Fruit fly (Drosophila melanogaster) whole organism, embryonic: ENCODE results near the gene ssp3.

Experiments
- Ada2b ChIP-seq: fragments of 200-800 bp; sonication (Bioruptor generic); IDR thresholded peaks from 2 replicates; pipeline ENCODE4 v1.3.6; 2022; ENCODE audit warnings: missing biosample characterization, missing genetic modification characterization
- C15 ChIP-seq: fragments of 200-800 bp; sonication (Bioruptor generic); IDR thresholded peaks from 3 replicates; pipeline ENCODE4 v1.3.6; 2022; ENCODE audit warnings: missing biosample characterization, missing genetic modification characterization
- CG10979 ChIP-seq: fragments of 200-800 bp; sonication (Bioruptor generic); optimal IDR thresholded peaks from 2 replicates; lab custom pipeline; 2018; ENCODE audit warnings: missing biosample characterization, mild to moderate bottlenecking, missing genetic modification characterization, moderate library complexity
- CG11560 ChIP-seq: fragments of 200-800 bp; sonication (Bioruptor generic); IDR thresholded peaks from 3 replicates; pipeline ENCODE4 v1.3.6; 2022; ENCODE audit warnings: missing biosample characterization, missing genetic modification characterization
- CG11723 ChIP-seq: fragments of 200-800 bp; sonication (Bioruptor generic); optimal IDR thresholded peaks from 2 replicates; lab custom pipeline; 2017; ENCODE audit warnings: missing biosample characterization, mild to moderate bottlenecking, missing genetic modification characterization
- CG12744 ChIP-seq: fragments of 200-800 bp; sonication (Bioruptor generic); optimal IDR thresholded peaks from 2 replicates; lab custom pipeline; 2016; ENCODE audit warnings: missing biosample characterization, missing genetic modification characterization
- CG12769 ChIP-seq: fragments of 200-800 bp; sonication (Bioruptor generic); optimal IDR thresholded peaks from 2 replicates; lab custom pipeline; 2019; ENCODE audit warnings: missing biosample characterization, mild to moderate bottlenecking, missing genetic modification characterization, moderate library complexity
- CG15011 ChIP-seq: fragments of 200-800 bp; sonication (Bioruptor generic); optimal IDR thresholded peaks from 3 replicates; lab custom pipeline; 2018; ENCODE audit warnings: missing biosample characterization, mild to moderate bottlenecking, missing genetic modification characterization
- CG1647 ChIP-seq: fragments of 200-800 bp; sonication (Bioruptor generic); optimal IDR thresholded peaks from 3 replicates; lab custom pipeline; 2016; ENCODE audit warnings: missing biosample characterization, missing genetic modification characterization
- CG16863 ChIP-seq: fragments of 200-800 bp; sonication (Bioruptor generic); optimal IDR thresholded peaks from 3 replicates; lab custom pipeline; 2016; ENCODE audit warnings: missing biosample characterization, missing genetic modification characterization
- CG18011 ChIP-seq: fragments of 200-800 bp; sonication (Bioruptor generic); optimal IDR thresholded peaks from 2 replicates; lab custom pipeline; 2017; ENCODE audit warnings: missing biosample characterization, missing genetic modification characterization, mild to moderate bottlenecking, moderate library complexity, missing genotype
- CG18476 ChIP-seq: fragments of 200-800 bp; sonication (Bioruptor generic); optimal IDR thresholded peaks from 2 replicates; lab custom pipeline; 2016; ENCODE audit warnings: missing biosample characterization, mild to moderate bottlenecking, missing genetic modification characterization
- CG34422 ChIP-seq: fragments of 200-800 bp; sonication (Bioruptor generic); IDR thresholded peaks from 3 replicates; pipeline ENCODE4 v1.3.6; 2022; ENCODE audit warnings: missing biosample characterization, missing genetic modification characterization
- CG3726 ChIP-seq: fragments of 200-800 bp; sonication (Bioruptor generic); IDR thresholded peaks from 3 replicates; pipeline ENCODE4, ENCODE4 v1.3.6; 2022; ENCODE audit warnings: missing biosample characterization, missing genetic modification characterization
- CG4424 ChIP-seq: fragments of 200-800 bp; sonication (Bioruptor generic); optimal IDR thresholded peaks from 3 replicates; lab custom pipeline; 2016; ENCODE audit warnings: missing biosample characterization, missing genetic modification characterization
- CG4707 ChIP-seq: fragments of 200-800 bp; sonication (Bioruptor generic); optimal IDR thresholded peaks from 2 replicates; lab custom pipeline; 2018; ENCODE audit warnings: missing biosample characterization, mild to moderate bottlenecking, missing genetic modification characterization, moderate library complexity
- CG5953 ChIP-seq: fragments of 200-800 bp; sonication (Bioruptor generic); IDR thresholded peaks from 2 replicates; pipeline ENCODE4 v1.3.6; 2022; ENCODE audit warnings: missing biosample characterization, missing genetic modification characterization
- CG6254 ChIP-seq: fragments of 200-800 bp; sonication (Bioruptor generic); optimal IDR thresholded peaks from 3 replicates; lab custom pipeline; 2017; ENCODE audit warnings: mild to moderate bottlenecking, missing biosample characterization, missing genetic modification reagents, missing genetic modification characterization
- CG8359 ChIP-seq: fragments of 200-800 bp; sonication (Bioruptor generic); optimal IDR thresholded peaks from 2 replicates; lab custom pipeline; 2017; ENCODE audit warnings: missing biosample characterization, mild to moderate bottlenecking, missing genetic modification characterization, borderline replicate concordance
- CG8478 ChIP-seq: fragments of >200 bp; optimal IDR thresholded peaks from 2 replicates; lab custom pipeline; 2018
- Dip3 ChIP-seq: fragments of 200-800 bp; sonication (Bioruptor generic); optimal IDR thresholded peaks from 3 replicates; lab custom pipeline; 2016; ENCODE audit warnings: missing biosample characterization, missing genetic modification characterization
- Hmx ChIP-seq: fragments of 200-800 bp; sonication (Bioruptor generic); optimal IDR thresholded peaks from 2 replicates; lab custom pipeline; 2016; ENCODE audit warnings: missing biosample characterization, missing genetic modification characterization
- Hsf ChIP-seq: fragments of 200-800 bp; sonication (Bioruptor generic); optimal IDR thresholded peaks from 3 replicates; lab custom pipeline; 2016; ENCODE audit warnings: missing biosample characterization, missing genetic modification characterization
- MESR4 ChIP-seq: fragments of 200-800 bp; sonication (Bioruptor generic); optimal IDR thresholded peaks from 2 replicates; lab custom pipeline; 2018; ENCODE audit warnings: missing biosample characterization, mild to moderate bottlenecking, missing genetic modification characterization, moderate library complexity
- Mad ChIP-seq: fragments of 200-800 bp; sonication (Bioruptor generic); optimal IDR thresholded peaks from 2 replicates; lab custom pipeline; 2016; ENCODE audit warnings: missing biosample characterization, missing genetic modification characterization
- Neu2 ChIP-seq: fragments of 200-800 bp; sonication (Bioruptor generic); optimal IDR thresholded peaks from 3 replicates; lab custom pipeline; 2016; ENCODE audit warnings: missing biosample characterization, missing genetic modification characterization, borderline replicate concordance
- Ravus ChIP-seq: fragments of 200-800 bp; sonication (Bioruptor generic); IDR thresholded peaks from 2 replicates; pipeline ENCODE4 v1.3.6; 2022; ENCODE audit warnings: missing biosample characterization, missing genetic modification characterization
- Rx ChIP-seq: fragments of 200-800 bp; sonication (Bioruptor generic); IDR thresholded peaks from 2 replicates; pipeline ENCODE4 v1.3.6; 2022; ENCODE audit warnings: missing biosample characterization, missing genetic modification characterization
- Side ChIP-seq: fragments of 200-800 bp; sonication (Bioruptor generic); optimal IDR thresholded peaks from 2 replicates; lab custom pipeline; 2016; ENCODE audit warnings: missing biosample characterization, missing genetic modification characterization
- al ChIP-seq: fragments of 200-800 bp; sonication (Bioruptor generic); IDR thresholded peaks from 2 replicates; pipeline ENCODE4 v1.3.6; 2022; ENCODE audit warnings: missing biosample characterization, missing genetic modification characterization
- amos ChIP-seq: fragments of 200-800 bp; sonication (Bioruptor generic); IDR thresholded peaks from 2 replicates; pipeline ENCODE4 v1.3.6; 2022; ENCODE audit warnings: missing biosample characterization, missing genetic modification characterization; ENCODE audit not compliant: partially characterized antibody
- ap ChIP-seq: fragments of 200-800 bp; sonication (Bioruptor generic); IDR thresholded peaks from 2 replicates; pipeline ENCODE4 v1.3.6; 2022; ENCODE audit warnings: missing biosample characterization, missing genetic modification characterization
- ato ChIP-seq: fragments of 200-800 bp; sonication (Bioruptor generic); IDR thresholded peaks from 2 replicates; pipeline ENCODE4 v1.3.6; 2022; ENCODE audit warnings: missing biosample characterization, missing genetic modification characterization; ENCODE audit not compliant: partially characterized antibody
- bbx ChIP-seq: fragments of 200-800 bp; sonication (Bioruptor generic); IDR thresholded peaks from 2 replicates; pipeline ENCODE4 v1.3.6; 2022; ENCODE audit warnings: missing biosample characterization, missing genetic modification characterization; ENCODE audit not compliant: partially characterized antibody
- btn ChIP-seq: fragments of 200-800 bp; sonication (Bioruptor generic); optimal IDR thresholded peaks from 2 replicates; lab custom pipeline; 2016; ENCODE audit warnings: missing biosample characterization, missing genetic modification characterization
- cato ChIP-seq: fragments of 200-800 bp; sonication (Bioruptor generic); optimal IDR thresholded peaks from 2 replicates; lab custom pipeline; 2016; ENCODE audit warnings: missing biosample characterization, missing genetic modification characterization, borderline replicate concordance
- cg ChIP-seq: fragments of 200-800 bp; sonication (Bioruptor generic); optimal IDR thresholded peaks from 3 replicates; lab custom pipeline; 2019; ENCODE audit warnings: missing biosample characterization, mild to moderate bottlenecking, missing genetic modification characterization, moderate library complexity
- chif ChIP-seq, 2 experiments: fragments of 200-800 bp; sonication (Bioruptor generic); optimal IDR thresholded peaks; 3 replicates each; lab custom pipeline; 2016; ENCODE audit warnings: missing biosample characterization in 2 of 2, missing genetic modification characterization in 2 of 2
- chn ChIP-seq: fragments of 200-800 bp; sonication (Bioruptor generic); optimal IDR thresholded peaks from 2 replicates; lab custom pipeline; 2016; ENCODE audit warnings: missing biosample characterization, missing genetic modification characterization
- cwo ChIP-seq: fragments of 200-800 bp; sonication (Bioruptor generic); optimal IDR thresholded peaks from 3 replicates; lab custom pipeline; 2017; ENCODE audit warnings: missing biosample characterization, missing genetic modification characterization, mild to moderate bottlenecking, moderate library complexity, missing genetic modification reagents
- disco-r ChIP-seq: fragments of 200-800 bp; sonication (Bioruptor generic); optimal IDR thresholded peaks from 2 replicates; lab custom pipeline; 2016; ENCODE audit warnings: missing biosample characterization, missing genetic modification characterization
- emc ChIP-seq: fragments of 200-800 bp; sonication (Bioruptor generic); optimal IDR thresholded peaks from 2 replicates; lab custom pipeline; 2016; ENCODE audit warnings: missing biosample characterization, missing genetic modification characterization
- fd3F ChIP-seq: fragments of 200-800 bp; sonication (Bioruptor generic); optimal IDR thresholded peaks from 2 replicates; lab custom pipeline; 2018; ENCODE audit warnings: missing biosample characterization, mild to moderate bottlenecking, missing genetic modification characterization, moderate library complexity
- jigr1 ChIP-seq: fragments of 200-800 bp; sonication (Bioruptor generic); IDR thresholded peaks from 3 replicates; pipeline ENCODE4 v1.3.6; 2022; ENCODE audit warnings: missing biosample characterization, missing genetic modification characterization
- jing ChIP-seq: fragments of 200-800 bp; sonication (Bioruptor generic); optimal IDR thresholded peaks from 2 replicates; lab custom pipeline; 2018; ENCODE audit warnings: missing biosample characterization, mild to moderate bottlenecking, missing genetic modification characterization
- klu ChIP-seq: fragments of 200-800 bp; sonication (Bioruptor generic); IDR thresholded peaks from 2 replicates; pipeline ENCODE4 v1.3.6; 2022; ENCODE audit warnings: missing biosample characterization, missing genetic modification characterization
- nom ChIP-seq: fragments of 200-800 bp; sonication (Bioruptor generic); optimal IDR thresholded peaks from 2 replicates; lab custom pipeline; 2017; ENCODE audit warnings: missing biosample characterization, missing genetic modification characterization, mild to moderate bottlenecking, moderate library complexity, missing genetic modification reagents
- sisA ChIP-seq: fragments of 200-800 bp; sonication (Bioruptor generic); IDR thresholded peaks from 2 replicates; pipeline ENCODE4 v1.3.6; 2022; ENCODE audit warnings: missing biosample characterization, missing genetic modification characterization
- stwl ChIP-seq: fragments of 200-800 bp; sonication (Bioruptor generic); optimal IDR thresholded peaks from 3 replicates; lab custom pipeline; 2018; ENCODE audit warnings: missing biosample characterization, mild to moderate bottlenecking, missing genetic modification characterization, moderate library complexity
- sug ChIP-seq: fragments of 200-800 bp; optimal IDR thresholded peaks from 2 replicates; lab custom pipeline; 2019; ENCODE audit warnings: missing biosample characterization, mild to moderate bottlenecking, missing genetic modification characterization, moderate library complexity

The ssp3 gene

DNA sequence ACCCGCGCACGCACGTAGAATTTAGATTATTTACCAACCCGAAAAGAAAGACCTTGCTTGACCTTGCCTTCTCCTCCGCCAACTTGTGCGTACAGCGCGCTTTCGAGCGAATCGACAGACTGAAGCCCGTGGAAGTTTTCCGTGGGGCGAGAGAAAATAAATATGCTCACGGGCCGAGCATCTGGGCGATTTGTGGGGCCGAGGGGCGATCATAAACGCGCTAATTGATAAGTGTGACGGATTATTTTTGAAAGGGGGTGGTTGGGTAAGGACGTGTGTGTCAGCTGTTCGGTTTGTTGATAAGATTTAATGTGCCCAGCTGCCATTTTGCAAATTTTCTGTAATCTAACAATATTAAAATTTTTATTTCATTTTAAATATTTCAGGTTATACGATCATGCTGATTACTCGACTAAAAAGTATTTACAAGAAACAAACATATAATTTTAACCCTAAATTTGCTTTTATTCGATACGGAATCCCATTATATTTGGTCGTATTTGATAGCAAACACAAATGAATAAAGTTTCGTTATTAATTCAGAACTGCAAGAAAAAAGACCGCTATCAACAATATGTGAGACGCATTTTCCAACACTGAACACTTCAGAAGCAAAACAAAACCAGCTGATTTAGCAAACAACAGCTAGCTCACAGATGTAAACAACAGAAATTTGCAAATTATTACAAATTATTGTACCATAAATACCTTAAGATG lies 30.5 kb upstream of the ssp3 start, which contains the start of the genes L2HGDH and CG10431 (continued):
- TF ChIP-seq ap (GFP tag; lab: Robert Waterston, UW) (no peak), fd3F (GFP tag; lab: Kevin White, UChicago) (peak; percentile 44), Hsf (GFP tag; lab: Kevin White, UChicago) (peak; percentile 59), Side (GFP tag; lab: Kevin White, UChicago) (peak; percentile 7), klu (GFP tag; lab: Robert Waterston, UW) (no peak), Ada2b (no peak), Hmx (GFP tag; lab: Kevin White, UChicago) (peak; percentile 61), CG11723 (GFP tag; lab: Kevin White, UChicago) (peak; percentile 37), CG10979 (tag; lab: Kevin White, UChicago) (peak; percentile 56), Rx (GFP tag; lab: Robert Waterston, UW) (no peak), CG16863 (no peak), CG8359 (GFP tag; lab: Kevin White, UChicago) (peak; percentile 20), Neu2 (GFP tag; lab: Kevin White, UChicago) (no peak), emc (no peak), CG4707 (GFP tag; lab: Kevin White, UChicago) (no peak), Ravus (GFP tag; lab: Robert Waterston, UW) (no peak), cg (GFP tag; lab: Kevin White, UChicago) (no peak), jigr1 (GFP tag; lab: Robert Waterston, UW) (no peak), btn (GFP tag; lab: Kevin White, UChicago) (peak; percentile 4), CG4424 (GFP tag; lab: Kevin White, UChicago) (peak; percentile 76), bbx (GFP tag; lab: Robert Waterston, UW) (peak; percentile 36; the same call in 1 of the 2 replicates), nom (peak; percentile 30), cwo (peak; percentile 78), CG11560 (tag; lab: Robert Waterston, UW) (no peak), amos (GFP tag; lab: Robert Waterston, UW) (peak; percentile 37; the same call in 1 of the 2 replicates), CG12769 (tag; lab: Kevin White, UChicago) (peak; percentile 72), MESR4 (GFP tag; lab: Kevin White, UChicago) (peak; percentile 54), ato (GFP tag; lab: Robert Waterston, UW) (no peak), CG8478 (no peak), CG6254 (peak; percentile 34), sug (peak; percentile 91), CG18476 (GFP tag; lab: Kevin White, UChicago) (peak; percentile 62), CG5953 (0 out of 2 replicates have a peak, but pooled peaks have one; percentile 11), CG18011 (peak; percentile 71), sisA (no peak), jing (GFP tag; lab: Kevin White, UChicago) (no peak), CG15011 (GFP tag; lab: Kevin White, UChicago) (peak; percentile 2), Dip3 (no peak), CG12744 (GFP tag; lab: Kevin White, UChicago) (no peak), C15 (GFP tag; lab: Robert Waterston, UW) (no peak), stwl (tag; lab: Kevin White, UChicago) (peak; percentile 84), CG34422 (GFP tag; lab: Robert Waterston, UW) (no peak; the same call in 2 of the 3 replicates), al (GFP tag; lab: Robert Waterston, UW) (no peak), cato (GFP tag; lab: Kevin White, UChicago) (peak; percentile 51), chn (GFP tag; lab: Kevin White, UChicago) (peak; percentile 10), chif (GFP tag; optimal IDR thresholded peaks at IDR 0.05; lab: Kevin White, UChicago) (peak in 1 of 2 experiments; percentile 31), Mad (peak; percentile 31), disco-r (GFP tag; lab: Kevin White, UChicago) (peak; percentile 34), CG3726 (GFP tag; lab: Robert Waterston, UW) (no peak), CG1647 (GFP tag; lab: Kevin White, UChicago) (no peak)
